Worm (Caenorhabditis elegans): ENCODE data around the gene comt-4.

The comt-4 gene

DNA sequence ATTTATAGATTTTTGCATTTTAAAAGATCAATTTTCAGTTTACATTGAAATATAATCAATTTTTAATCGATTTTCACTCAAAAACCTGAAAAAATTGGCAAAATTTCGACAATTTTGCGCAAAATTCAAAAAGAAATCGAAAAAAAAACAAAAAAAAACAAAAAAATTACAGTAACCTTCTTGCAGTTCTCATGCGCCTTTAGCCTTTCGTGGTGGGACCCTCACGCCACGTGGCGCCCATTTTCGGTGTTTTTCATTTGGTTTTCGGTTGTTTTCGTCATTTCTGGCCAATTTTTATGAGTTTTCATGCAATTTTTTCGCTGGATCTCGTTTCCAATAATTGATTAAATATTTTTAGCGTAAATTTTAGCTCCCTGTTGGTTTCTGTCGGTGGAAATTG lies 17.4 kb upstream of the comt-4 start (continued):
- peak; percentile 6; the same call in 1 of the 2 replicates for TF ChIP-seq dox-1 (GFP tag; IDR thresholded peaks at IDR 0.05)

DNA sequence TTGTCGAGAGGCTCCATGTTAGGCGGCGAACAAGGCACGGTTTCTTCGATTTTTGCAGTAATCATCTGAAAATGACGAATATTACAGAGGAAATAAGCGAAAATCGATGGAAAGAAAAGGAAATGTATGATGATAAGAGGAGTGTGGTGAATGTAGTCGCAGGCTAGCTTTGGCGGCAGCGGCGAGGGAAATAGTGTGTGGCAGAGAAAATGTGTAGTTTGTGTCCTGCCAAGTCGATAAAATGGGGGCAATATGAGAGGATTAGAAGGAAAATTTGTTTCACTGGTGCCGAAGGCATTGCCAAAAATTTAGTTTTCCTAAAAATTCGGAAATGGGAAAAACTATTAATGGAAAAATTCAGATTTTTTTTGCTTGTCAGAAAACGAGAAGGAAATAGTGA lies 16.8 kb upstream of the comt-4 start, which contains the start of gene nhr-86:
Gene nhr-86 (minus strand): TSS at position 71 of the 400 bp plus-strand sequence.
- TF ChIP-seq nfya-1 (tag; optimal IDR thresholded peaks at IDR 0.05; ENCODE audit: borderline replicate concordance, insufficient read depth) (no peak), cebp-1 (GFP tag; IDR thresholded peaks at IDR 0.05) (no peak), cebp-1 (tag; optimal IDR thresholded peaks at IDR 0.05) (peak; percentile 15), nhr-80 (tag; optimal IDR thresholded peaks at IDR 0.05) (peak; percentile 19), hmg-1.2 (GFP tag; IDR thresholded peaks at IDR 0.05) (peak; percentile 45; the same call in 1 of the 2 replicates), egrh-3 (GFP tag; IDR thresholded peaks at IDR 0.05) (no peak)

DNA sequence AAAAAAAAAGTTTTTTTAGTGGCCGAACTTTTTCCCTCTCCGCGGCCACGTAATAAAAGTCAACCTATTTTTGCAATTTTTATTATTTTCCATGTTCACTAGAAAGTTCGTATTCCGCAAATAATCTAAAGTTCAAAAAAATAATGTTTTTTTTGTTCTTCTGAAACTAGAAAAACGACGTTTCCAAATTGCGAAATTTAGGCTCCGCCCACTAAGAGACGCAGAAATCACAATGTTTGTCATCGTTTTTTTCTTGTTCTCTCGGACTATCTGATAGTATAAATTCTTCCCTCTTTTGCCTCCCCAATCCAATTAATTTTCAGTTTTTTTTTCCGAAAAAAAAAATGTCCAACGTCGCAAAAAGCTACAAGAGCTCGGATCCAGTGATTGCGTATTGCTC lies 7.3 kb upstream of the comt-4 start, which contains the start of gene comt-3:
Gene comt-3 (plus strand): TSS at position 214 of the 400 bp plus-strand sequence.
- TF ChIP-seq unc-62 (GFP tag; optimal IDR thresholded peaks at IDR 0.05) (no peak), akir-1 (GFP tag; optimal IDR thresholded peaks at IDR 0.05) (no peak), cebp-1 (GFP tag; IDR thresholded peaks at IDR 0.05) (peak; percentile 79; the same call in 1 of the 2 replicates), cebp-1 (tag; optimal IDR thresholded peaks at IDR 0.05) (peak; percentile 89), D2030.7 (GFP tag; IDR thresholded peaks at IDR 0.05) (no peak), him-1 (tag; optimal IDR thresholded peaks at IDR 0.05) (no peak)

DNA sequence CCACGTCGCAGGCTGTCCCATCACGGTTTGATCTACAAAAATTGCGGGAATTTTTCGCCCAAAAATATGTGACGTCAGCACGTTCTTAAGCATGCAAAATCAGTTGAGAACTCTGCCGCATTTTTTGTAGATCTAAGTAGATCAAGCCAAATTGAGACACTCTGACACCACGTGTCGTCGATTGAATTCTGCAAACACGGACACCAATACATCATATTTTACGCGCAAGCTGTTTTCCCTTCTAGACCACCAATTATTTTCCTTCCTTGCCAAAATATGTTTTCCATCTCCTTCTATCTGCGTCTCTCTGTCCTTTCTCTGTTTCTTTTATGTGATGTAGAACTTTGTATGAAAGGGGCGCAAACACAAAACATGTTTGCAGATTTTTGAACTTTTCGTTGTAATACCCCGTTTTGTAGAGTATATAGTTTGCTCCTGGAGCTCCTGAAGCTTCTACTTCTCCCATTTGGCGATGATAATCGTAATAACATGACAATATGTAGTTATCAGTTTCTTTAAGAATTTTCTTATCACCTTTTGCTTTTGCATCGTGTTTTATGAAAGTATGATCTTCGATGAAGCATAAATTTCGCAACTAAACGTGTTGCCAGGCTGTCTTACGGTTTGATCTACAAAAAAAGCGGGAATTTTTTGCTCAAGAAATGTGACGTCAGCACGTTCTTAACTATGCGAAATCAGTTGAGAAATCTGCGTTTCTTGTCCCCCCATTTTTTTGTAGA lies 6.0 kb upstream of the comt-4 start:
- TF ChIP-seq attf-5 (GFP tag; optimal IDR thresholded peaks at IDR 0.05) (no peak), xnd-1 (tag; optimal IDR thresholded peaks at IDR 0.05) (no peak), F22D6.2 (tag; optimal IDR thresholded peaks at IDR 0.05) (no peak), snpc-1.1 (tag; optimal IDR thresholded peaks at IDR 0.05; ENCODE audit: insufficient read depth) (no peak), nhr-80 (tag; optimal IDR thresholded peaks at IDR 0.05) (peak; percentile 60), ets-4 (GFP tag; optimal IDR thresholded peaks at IDR 0.05) (no peak), F57C9.4 (tag; optimal IDR thresholded peaks at IDR 0.05) (no peak), F55B11.4 (tag; optimal IDR thresholded peaks at IDR 0.05; ENCODE audit: borderline replicate concordance, insufficient read depth) (no peak), zfh-2 (GFP tag; conservative IDR thresholded peaks at IDR 0.05) (no peak), lag-1 (GFP tag; IDR thresholded peaks at IDR 0.05) (no peak), D2030.7 (GFP tag; IDR thresholded peaks at IDR 0.05) (no peak), dpl-1 (GFP tag; optimal IDR thresholded peaks at IDR 0.05) (no peak), snpc-1.3 (tag; optimal IDR thresholded peaks at IDR 0.05; ENCODE audit: insufficient read depth) (no peak), ceh-100 (GFP tag; IDR thresholded peaks at IDR 0.05) (no peak), cebp-1 (GFP tag; IDR thresholded peaks at IDR 0.05) (no peak; the same call in 1 of the 2 replicates), cebp-1 (tag; optimal IDR thresholded peaks at IDR 0.05) (peak; percentile 61), zim-3 (tag; optimal IDR thresholded peaks at IDR 0.05) (no peak), repo-1 (tag; optimal IDR thresholded peaks at IDR 0.05) (no peak)

DNA sequence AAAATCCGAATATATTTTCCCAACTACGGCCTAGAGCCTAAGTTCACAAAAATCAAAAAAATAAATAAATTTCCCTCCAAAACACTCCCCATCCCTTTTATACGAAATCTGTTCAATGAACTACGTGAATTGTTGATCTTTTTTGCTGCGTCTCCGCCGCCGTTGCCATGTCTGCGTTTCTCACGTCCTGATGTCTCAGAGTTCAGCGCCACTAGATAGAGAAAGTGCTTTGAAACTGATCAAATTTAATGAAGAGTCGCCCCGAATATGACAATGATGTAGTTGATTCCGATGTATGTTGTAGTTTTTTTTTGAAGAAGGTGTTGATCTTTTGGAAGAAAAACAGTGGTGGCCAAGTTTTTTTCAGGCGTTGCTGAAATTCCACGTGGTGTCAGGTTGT lies 4.3 kb upstream of the comt-4 start:
- TF ChIP-seq dpff-1 (tag; optimal IDR thresholded peaks at IDR 0.05): no peak
- TF ChIP-seq attf-5 (GFP tag; optimal IDR thresholded peaks at IDR 0.05): no peak
- no peak for TF ChIP-seq ztf-25 (GFP tag; IDR thresholded peaks at IDR 0.05)
- no peak for TF ChIP-seq aptf-3 (GFP tag; IDR thresholded peaks at IDR 0.05)
- no peak for TF ChIP-seq fkh-3 (tag; optimal IDR thresholded peaks at IDR 0.05)
- TF ChIP-seq F57A8.1 (GFP tag; optimal IDR thresholded peaks at IDR 0.05): no peak
- no peak for TF ChIP-seq nhr-120 (GFP tag; IDR thresholded peaks at IDR 0.05)
- TF ChIP-seq F37B4.10 (GFP tag; IDR thresholded peaks at IDR 0.05): no peak
- no peak for TF ChIP-seq aptf-2 (GFP tag; conservative IDR thresholded peaks at IDR 0.05)
- TF ChIP-seq cebp-1 (GFP tag; IDR thresholded peaks at IDR 0.05): no peak
- no peak for TF ChIP-seq cebp-1 (tag; optimal IDR thresholded peaks at IDR 0.05)
- TF ChIP-seq mxl-1 (tag; optimal IDR thresholded peaks at IDR 0.05): no peak
- TF ChIP-seq zim-3 (tag; optimal IDR thresholded peaks at IDR 0.05): no peak
- no peak for TF ChIP-seq let-526 (GFP tag; IDR thresholded peaks at IDR 0.05)
- no peak for TF ChIP-seq attf-6 (GFP tag; IDR thresholded peaks at IDR 0.05)
